Worm (Caenorhabditis elegans) whole organism, L2 larva: ENCODE measurements around the gene E02A10.4.

Source experiments
- ceh-82 ChIP-seq: fragments of 150-350 bp; optimal IDR thresholded peaks from 2 replicates; lab custom pipeline; 2014; ENCODE audit warnings: missing biosample characterization, missing genetic modification characterization
- elt-1 ChIP-seq: fragments of 150-350 bp; optimal IDR thresholded peaks from 2 replicates; lab custom pipeline; 2014; ENCODE audit warnings: missing biosample characterization, missing genetic modification characterization
- elt-3 ChIP-seq: sonication (generic microtip); optimal IDR thresholded peaks from 2 replicates; lab custom pipeline; 2017; ENCODE audit warnings: missing biosample characterization, missing genetic modification characterization
- fos-1 ChIP-seq: fragments of 150-350 bp; optimal IDR thresholded peaks from 2 replicates; lab custom pipeline; 2014; ENCODE audit warnings: missing biosample characterization, missing genetic modification characterization
- mab-5 ChIP-seq: fragments of 150-350 bp; optimal IDR thresholded peaks from 2 replicates; lab custom pipeline; 2014; ENCODE audit warnings: missing biosample characterization, missing genetic modification characterization
- nhr-237 ChIP-seq: fragments of 150-350 bp; optimal IDR thresholded peaks from 2 replicates; lab custom pipeline; 2014; ENCODE audit warnings: missing biosample characterization, missing genetic modification characterization
- snpc-4 ChIP-seq: fragments of 150-350 bp; optimal IDR thresholded peaks from 2 replicates; lab custom pipeline; 2014; ENCODE audit warnings: missing biosample characterization, missing genetic modification characterization
- unc-62 ChIP-seq: fragments of 150-350 bp; optimal IDR thresholded peaks from 2 replicates; lab custom pipeline; 2014; ENCODE audit warnings: missing biosample characterization, missing genetic modification reagents, missing genetic modification characterization
- zag-1 ChIP-seq: fragments of 150-350 bp; optimal IDR thresholded peaks from 2 replicates; lab custom pipeline; 2014; ENCODE audit warnings: missing biosample characterization, missing genetic modification characterization
- ztf-4 ChIP-seq: fragments of 150-350 bp; optimal IDR thresholded peaks from 2 replicates; lab custom pipeline; 2014; ENCODE audit warnings: missing biosample characterization, missing genetic modification characterization

DNA sequence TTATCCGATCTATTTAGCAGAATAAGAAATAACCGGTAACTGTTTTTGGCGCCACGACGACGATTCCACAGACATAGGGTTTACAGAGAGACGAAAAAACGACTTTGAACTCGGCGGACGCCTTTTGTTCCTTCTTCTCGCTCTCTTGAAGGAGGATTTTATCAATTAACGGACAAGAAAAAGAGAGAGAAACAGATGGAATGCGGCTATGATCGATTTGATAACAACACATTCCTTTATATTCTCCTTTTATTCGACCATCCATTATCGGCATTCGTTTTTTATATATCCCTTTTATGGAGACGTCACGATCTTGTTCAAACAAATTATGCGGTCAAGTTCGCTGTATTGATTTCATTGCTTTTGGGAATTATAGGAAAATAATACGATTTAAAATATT is 18.9 kb downstream of the E02A10.4 start:
- TF ChIP-seq ceh-82 (tag; lab: Kevin White, UChicago), result no peak
- no peak for TF ChIP-seq ztf-4 (tag; lab: Kevin White, UChicago)
- no peak for TF ChIP-seq mab-5
- no peak for TF ChIP-seq elt-3 (tag; lab: Kevin White, UChicago)
- no peak for TF ChIP-seq nhr-237 (tag; lab: Kevin White, UChicago)
- no peak for TF ChIP-seq elt-1
- TF ChIP-seq unc-62 (GFP tag; lab: Kevin White, UChicago), result no peak
- TF ChIP-seq zag-1 (tag; lab: Kevin White, UChicago), result no peak
- TF ChIP-seq snpc-4, result no peak
- TF ChIP-seq fos-1, result no peak
